Fruit fly (Drosophila melanogaster) whole organism: ENCODE data around the gene CG12236.

Experiments used
- CG8478 ChIP-seq: fragments of >200 bp; optimal IDR thresholded peaks from 2 replicates; lab custom pipeline; 2018; ENCODE audit warnings: inconsistent platforms
- Dll ChIP-seq: fragments of >200 bp; optimal IDR thresholded peaks from 2 replicates; lab custom pipeline; 2017
- EcR ChIP-seq, 2 experiments: fragments of >200 bp; optimal IDR thresholded peaks; 2 replicates each; lab custom pipeline; 2017; ENCODE audit warnings: missing biosample characterization in 2 of 2, missing genetic modification characterization in 2 of 2, missing genetic modification reagents in 2 of 2
- pan ChIP-seq: fragments of >200 bp; optimal IDR thresholded peaks from 2 replicates; lab custom pipeline; 2017
- psq ChIP-seq: fragments of >200 bp; optimal IDR thresholded peaks from 2 replicates; lab custom pipeline; 2017
- usp ChIP-seq: fragments of >200 bp; optimal IDR thresholded peaks from 2 replicates; lab custom pipeline; 2017; ENCODE audit warnings: missing biosample characterization, missing genetic modification characterization, mixed read lengths

The CG12236 gene

DNA sequence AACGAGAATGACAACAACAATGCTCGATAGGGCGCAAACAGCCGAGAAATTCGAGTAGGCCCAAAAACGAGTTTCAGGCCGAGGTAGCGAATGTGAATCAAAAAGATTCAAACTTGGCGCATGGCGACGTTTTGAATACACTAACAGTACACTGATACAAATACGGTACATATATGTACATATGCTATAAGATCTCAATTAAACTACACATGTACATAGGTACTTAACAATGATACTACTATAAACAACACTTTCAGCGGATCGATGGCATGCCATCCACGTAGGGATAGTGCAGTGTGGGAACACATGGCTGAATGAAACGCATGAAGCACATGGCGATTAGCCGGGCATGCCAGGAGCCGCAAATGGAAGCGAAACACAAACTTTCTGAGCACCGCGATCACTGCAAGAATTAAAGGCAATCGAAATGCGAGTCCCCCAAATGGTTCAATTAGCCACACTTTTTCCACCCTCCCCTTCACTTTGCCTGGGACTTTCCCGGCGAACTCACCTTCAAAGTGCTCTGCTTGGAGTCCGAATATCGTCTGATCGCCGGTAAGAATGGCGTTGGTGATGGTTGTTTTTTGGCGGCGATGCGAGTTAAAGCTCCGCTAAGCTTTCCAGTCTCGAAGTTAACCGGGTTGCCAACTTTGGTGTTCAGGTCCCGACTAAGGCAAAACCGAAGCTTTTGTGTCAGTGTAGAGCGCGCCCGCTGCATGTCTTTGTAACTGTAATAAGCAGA, 8.0 kb downstream of the CG12236 start:
- TF ChIP-seq psq (lab: Kevin White, UChicago): no peak
- TF ChIP-seq EcR (GFP tag; optimal IDR thresholded peaks at IDR 0.05; lab: Kevin White, UChicago): no peak
- TF ChIP-seq usp (GFP tag; lab: Kevin White, UChicago): no peak
- no peak for TF ChIP-seq CG8478 (lab: Kevin White, UChicago)
- no peak for TF ChIP-seq Dll (lab: Kevin White, UChicago)
- no peak for TF ChIP-seq pan (lab: Kevin White, UChicago)

DNA sequence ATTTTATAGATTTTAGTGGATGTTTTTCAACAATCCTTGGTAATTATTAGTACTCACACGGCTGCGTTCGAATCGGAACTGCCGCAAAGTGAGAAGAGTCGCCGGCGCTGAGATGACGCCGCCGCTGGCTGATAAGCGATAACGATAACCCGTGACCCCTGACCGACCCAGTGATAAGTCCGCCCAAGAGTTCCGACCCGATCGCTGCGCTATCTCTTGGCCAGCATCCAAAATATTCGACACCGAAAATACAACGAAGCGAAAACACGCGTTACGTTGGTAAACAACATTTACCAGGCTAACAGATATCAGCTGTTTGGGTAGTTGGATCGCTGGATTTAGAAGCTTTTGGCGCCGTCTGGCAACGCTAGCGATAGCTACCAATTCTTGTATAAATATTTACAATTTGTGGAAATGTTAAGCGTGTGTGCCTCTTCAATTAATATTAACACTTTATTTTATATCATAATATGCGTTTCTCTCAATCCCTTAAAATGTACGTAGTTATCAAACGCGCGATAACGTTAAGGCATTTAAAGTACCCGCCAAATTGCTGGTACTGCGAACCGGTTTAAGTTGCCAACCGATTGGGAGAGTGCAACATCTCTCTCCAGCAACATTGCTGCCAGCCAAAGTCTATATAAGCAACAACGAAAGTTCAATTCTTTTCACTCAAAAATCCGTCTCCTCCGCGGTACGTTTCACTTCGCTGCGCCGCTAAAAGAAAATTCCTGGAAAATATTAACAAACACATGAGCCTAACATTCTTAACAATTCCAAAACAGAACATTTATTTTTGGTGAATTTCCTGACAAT, 8.8 kb downstream of the CG12236 start, which contains the start of the genes Shmt and CG3726:
Shmt (minus strand) TSS at position 304 of the 816 bp plus-strand sequence.
CG3726 (plus strand) TSS at position 604 of the 816 bp plus-strand sequence.
- TF ChIP-seq usp (GFP tag; lab: Kevin White, UChicago) (no peak), Dll (lab: Kevin White, UChicago) (no peak), pan (lab: Kevin White, UChicago) (no peak)

DNA sequence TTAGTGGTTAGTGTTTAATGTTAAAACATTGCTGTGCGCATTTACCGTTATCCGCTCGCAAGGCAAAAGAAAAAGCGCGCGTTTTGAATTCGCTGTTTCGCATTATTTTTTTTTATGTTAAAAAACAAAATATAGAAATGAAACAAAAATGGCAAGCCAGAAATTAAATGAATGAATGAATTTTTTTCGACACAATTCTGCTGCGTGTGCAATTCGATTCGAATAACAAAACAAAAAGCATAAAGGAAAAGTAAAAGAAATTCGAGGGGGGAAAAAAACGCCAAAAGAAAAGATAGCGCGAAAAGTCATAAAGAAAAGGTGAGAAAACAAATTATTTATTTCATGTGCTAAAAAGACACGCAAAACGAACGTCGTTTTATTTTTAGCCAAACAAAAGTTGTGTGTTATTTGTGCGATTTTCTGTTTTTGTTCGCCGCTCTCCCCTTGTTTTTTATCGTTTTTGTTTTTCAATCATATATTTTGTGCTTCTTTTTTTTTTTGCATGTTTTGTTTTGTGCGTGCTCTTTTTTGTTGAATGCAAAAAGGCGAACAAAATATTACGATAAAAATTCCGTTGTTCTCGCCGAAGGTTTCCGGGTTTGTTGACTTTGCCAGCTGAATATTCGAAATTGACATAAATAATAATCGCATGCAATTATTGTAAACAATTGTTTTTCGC, 9.5 kb downstream of the CG12236 start:
- no peak for TF ChIP-seq Dll (lab: Kevin White, UChicago)
- no peak for TF ChIP-seq EcR (GFP tag; optimal IDR thresholded peaks at IDR 0.05; lab: Kevin White, UChicago)
- no peak for TF ChIP-seq psq (lab: Kevin White, UChicago)
- no peak for TF ChIP-seq pan (lab: Kevin White, UChicago)
- TF ChIP-seq usp (GFP tag; lab: Kevin White, UChicago): no peak
- no peak for TF ChIP-seq CG8478 (lab: Kevin White, UChicago)

DNA sequence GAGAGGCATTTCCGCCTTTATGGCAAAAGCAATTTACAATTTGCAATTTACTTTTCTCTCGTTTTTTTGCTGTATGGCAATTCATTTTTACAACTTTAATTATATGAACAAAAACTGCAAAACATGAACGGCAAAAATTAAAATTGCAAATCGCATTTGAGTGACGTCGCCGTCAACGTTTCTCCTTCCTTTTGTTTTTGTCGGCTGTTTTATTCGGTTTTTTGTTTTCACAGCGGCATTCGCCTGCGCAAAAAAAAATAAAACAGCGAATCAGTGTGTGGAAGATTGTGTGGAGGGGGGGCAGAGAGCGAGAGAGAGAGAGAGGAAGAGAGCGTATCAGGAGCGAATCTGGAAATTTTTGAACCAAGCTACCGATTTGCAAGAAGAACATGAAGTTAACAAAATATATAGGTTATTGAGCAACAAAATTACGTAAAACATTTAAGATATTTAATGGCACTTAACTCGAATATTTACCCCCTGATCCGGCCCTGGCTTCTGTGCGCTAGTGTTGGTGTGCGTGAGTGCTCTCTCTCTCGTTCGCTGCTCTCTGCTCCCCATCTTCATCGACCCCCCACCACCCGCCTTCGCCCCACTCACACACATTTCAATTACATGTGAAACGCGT, 10.7 kb downstream of the CG12236 start:
- TF ChIP-seq psq (lab: Kevin White, UChicago) (peak; percentile 35), Dll (lab: Kevin White, UChicago) (no peak), usp (GFP tag; lab: Kevin White, UChicago) (no peak), EcR (GFP tag; optimal IDR thresholded peaks at IDR 0.05; lab: Kevin White, UChicago) (no peak), CG8478 (lab: Kevin White, UChicago) (no peak), pan (lab: Kevin White, UChicago) (no peak)

DNA sequence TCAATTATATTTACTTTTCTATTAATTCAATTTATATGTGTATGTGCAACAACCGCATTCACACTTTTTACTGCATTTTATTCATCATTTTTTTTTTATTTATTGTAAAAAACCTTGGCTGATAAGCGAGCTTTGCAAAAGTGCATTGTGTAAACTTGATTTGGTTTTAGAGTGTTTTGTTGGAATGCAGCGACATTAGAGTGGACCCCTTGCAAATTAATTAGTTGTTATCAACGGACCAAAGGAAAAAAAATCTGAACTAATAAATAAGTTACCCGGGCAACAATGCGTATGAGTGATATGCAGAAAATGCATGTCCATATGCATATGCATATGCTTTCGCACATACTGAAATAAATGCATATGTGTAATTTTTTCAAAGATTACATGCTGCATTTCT, 13.0 kb downstream of the CG12236 start:
- TF ChIP-seq EcR (GFP tag; optimal IDR thresholded peaks at IDR 0.05; lab: Kevin White, UChicago) (no peak), psq (lab: Kevin White, UChicago) (no peak), pan (lab: Kevin White, UChicago) (no peak), Dll (lab: Kevin White, UChicago) (no peak), usp (GFP tag; lab: Kevin White, UChicago) (no peak), CG8478 (lab: Kevin White, UChicago) (no peak)

dm6 chrX:5922057-5922456, 14.1 kb downstream of the CG12236 start:
- TF ChIP-seq CG8478 (lab: Kevin White, UChicago) (no peak), usp (GFP tag; lab: Kevin White, UChicago) (no peak), psq (lab: Kevin White, UChicago) (no peak), EcR (GFP tag; optimal IDR thresholded peaks at IDR 0.05; lab: Kevin White, UChicago) (no peak), Dll (lab: Kevin White, UChicago) (no peak), pan (lab: Kevin White, UChicago) (no peak)

DNA sequence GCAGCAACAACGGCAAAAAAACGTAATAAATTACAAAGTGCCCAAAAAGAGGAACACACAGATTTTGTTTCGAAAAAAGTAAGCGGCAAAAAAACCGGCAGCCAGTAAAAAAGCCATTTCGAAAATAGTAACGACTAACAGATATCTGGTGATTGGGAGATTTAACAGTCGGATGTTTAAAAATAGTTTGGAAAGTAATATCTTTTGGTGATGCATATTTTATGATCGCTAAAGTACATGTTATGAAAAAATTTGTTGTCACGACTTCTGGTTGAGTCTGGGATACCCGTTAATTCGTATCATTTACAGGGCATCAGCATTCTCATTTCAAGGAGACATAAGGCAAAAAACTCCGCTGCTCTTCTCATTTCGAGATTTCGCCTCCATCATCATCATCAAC, 15.2 kb downstream of the CG12236 start:
- TF ChIP-seq CG8478 (lab: Kevin White, UChicago) (no peak), pan (lab: Kevin White, UChicago) (peak; percentile 64)

- TF ChIP-seq EcR (GFP tag; optimal IDR thresholded peaks at IDR 0.05; lab: Kevin White, UChicago): no peak
- TF ChIP-seq psq (lab: Kevin White, UChicago): no peak
- TF ChIP-seq CG8478 (lab: Kevin White, UChicago): no peak
- no peak for TF ChIP-seq Dll (lab: Kevin White, UChicago)
- TF ChIP-seq pan (lab: Kevin White, UChicago): no peak
- no peak for TF ChIP-seq usp (GFP tag; lab: Kevin White, UChicago)
Observed at dm6 chrX:5924378-5924777, 16.4 kb downstream of the CG12236 start.

DNA sequence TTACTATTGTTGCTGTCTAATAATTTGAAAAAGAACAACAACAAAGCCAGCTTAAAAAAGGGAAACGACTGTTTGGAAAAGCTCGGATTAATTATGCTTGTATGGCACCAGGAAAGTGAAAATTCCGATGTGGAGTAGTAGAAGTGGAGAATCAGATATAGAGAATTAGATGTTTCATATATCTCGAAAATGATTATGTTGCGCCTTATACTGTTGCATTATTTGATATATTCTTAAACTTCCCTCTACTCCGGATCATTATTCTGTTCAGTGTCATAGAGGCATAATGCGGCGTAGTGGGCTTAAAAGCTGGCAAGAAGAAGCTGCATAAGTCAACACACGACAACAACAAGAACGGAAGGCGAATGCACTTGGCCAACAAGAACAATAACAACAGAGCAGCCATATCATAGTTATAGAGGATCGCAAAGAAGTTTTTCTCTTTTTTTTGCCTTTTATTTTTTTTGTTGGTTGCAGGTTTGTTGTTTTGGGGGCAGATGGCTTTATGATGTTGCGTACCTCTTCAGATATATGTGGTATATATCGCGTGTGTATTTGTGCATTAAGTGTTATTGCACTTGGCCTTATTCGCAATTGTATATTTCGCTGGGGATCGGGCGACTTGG, 18.0 kb downstream of the CG12236 start:
- no peak for TF ChIP-seq psq (lab: Kevin White, UChicago)
- TF ChIP-seq EcR (GFP tag; optimal IDR thresholded peaks at IDR 0.05; lab: Kevin White, UChicago): peak in 1 of 2 experiments; percentile 51
- no peak for TF ChIP-seq CG8478 (lab: Kevin White, UChicago)
- no peak for TF ChIP-seq usp (GFP tag; lab: Kevin White, UChicago)

- TF ChIP-seq usp (GFP tag; lab: Kevin White, UChicago): no peak
- no peak for TF ChIP-seq Dll (lab: Kevin White, UChicago)
- no peak for TF ChIP-seq psq (lab: Kevin White, UChicago)
- no peak for TF ChIP-seq CG8478 (lab: Kevin White, UChicago)
- TF ChIP-seq pan (lab: Kevin White, UChicago): no peak
- no peak for TF ChIP-seq EcR (GFP tag; optimal IDR thresholded peaks at IDR 0.05; lab: Kevin White, UChicago)
Observed at dm6 chrX:5926718-5927117, 18.8 kb downstream of the CG12236 start.
